Worm (Caenorhabditis elegans) whole organism, mixed stage, embryonic: ENCODE measurements around the gene rps-5.
"Not testable (repeated sequence)": the region's sequence is repeated elsewhere in the genome, so short reads cannot be mapped to it uniquely, and the experiment has no call there.

Source experiments
- M03D4.4 ChIP-seq: sonication (generic microtip); optimal IDR thresholded peaks from 2 replicates; lab custom pipeline; 2017; ENCODE audit warnings: mild to moderate bottlenecking, missing genetic modification characterization, missing compliant biosample characterization
- bed-3 ChIP-seq: fragments of 200-800 bp; sonication (Bioruptor generic); optimal IDR thresholded peaks from 3 replicates; lab custom pipeline; 2018; ENCODE audit warnings: mild to moderate bottlenecking, missing genetic modification characterization, moderate library complexity, missing compliant biosample characterization
- blmp-1 ChIP-seq: fragments of 150-350 bp; optimal IDR thresholded peaks from 2 replicates; lab custom pipeline; 2014; ENCODE audit warnings: missing biosample characterization, missing genetic modification characterization
- ceh-39 ChIP-seq: fragments of 150-350 bp; optimal IDR thresholded peaks from 2 replicates; lab custom pipeline; 2014; ENCODE audit warnings: missing biosample characterization, missing genetic modification characterization
- ceh-43 ChIP-seq: fragments of 200-800 bp; sonication (Bioruptor generic); optimal IDR thresholded peaks from 2 replicates; lab custom pipeline; 2018; ENCODE audit warnings: mild to moderate bottlenecking, missing genetic modification characterization, moderate library complexity, missing compliant biosample characterization
- ceh-83 ChIP-seq: fragments of 200-800 bp; sonication (Bioruptor generic); optimal IDR thresholded peaks from 2 replicates; lab custom pipeline; 2018; ENCODE audit warnings: mild to moderate bottlenecking, missing genetic modification characterization, missing compliant biosample characterization
- ces-1 ChIP-seq: fragments of 150-350 bp; optimal IDR thresholded peaks from 2 replicates; lab custom pipeline; 2014; ENCODE audit warnings: missing biosample characterization, missing genetic modification reagents, missing genetic modification characterization
- cnd-1 ChIP-seq: fragments of 200-800 bp; sonication (Bioruptor generic); optimal IDR thresholded peaks from 2 replicates; lab custom pipeline; 2018; ENCODE audit warnings: mild to moderate bottlenecking, missing genetic modification characterization, missing compliant biosample characterization
- drap-1 ChIP-seq: fragments of 200-800 bp; sonication (Bioruptor generic); optimal IDR thresholded peaks from 3 replicates; lab custom pipeline; 2018; ENCODE audit warnings: mild to moderate bottlenecking, missing genetic modification characterization, missing compliant biosample characterization
- elt-1 ChIP-seq: sonication (generic microtip); optimal IDR thresholded peaks from 2 replicates; lab custom pipeline; 2017; ENCODE audit warnings: missing genetic modification characterization, mild to moderate bottlenecking, missing compliant biosample characterization, antibody characterized with exemption, moderate library complexity, borderline replicate concordance; ENCODE audit not compliant: insufficient read depth
- elt-3 ChIP-seq: fragments of 150-350 bp; optimal IDR thresholded peaks from 2 replicates; lab custom pipeline; 2014; ENCODE audit warnings: missing biosample characterization, missing genetic modification characterization
- flh-1 ChIP-seq: fragments of 200-800 bp; sonication (Bioruptor generic); optimal IDR thresholded peaks from 2 replicates; lab custom pipeline; 2018; ENCODE audit warnings: mild to moderate bottlenecking, missing genetic modification characterization, moderate library complexity, missing compliant biosample characterization
- ham-2 ChIP-seq: fragments of 200-800 bp; sonication (Bioruptor generic); optimal IDR thresholded peaks from 2 replicates; lab custom pipeline; 2018; ENCODE audit warnings: mild to moderate bottlenecking, missing genetic modification characterization, missing compliant biosample characterization
- hlh-1 ChIP-seq: fragments of 150-350 bp; optimal IDR thresholded peaks from 2 replicates; lab custom pipeline; 2014; ENCODE audit warnings: missing biosample characterization, missing genetic modification reagents, missing genetic modification characterization
- lin-13 ChIP-seq: fragments of 150-350 bp; optimal IDR thresholded peaks from 2 replicates; lab custom pipeline; 2014; ENCODE audit warnings: missing biosample characterization, missing genetic modification characterization
- lin-32 ChIP-seq: fragments of 200-800 bp; sonication (Bioruptor generic); optimal IDR thresholded peaks from 2 replicates; lab custom pipeline; 2018; ENCODE audit warnings: mild to moderate bottlenecking, missing genetic modification characterization, missing compliant biosample characterization
- lsy-2 ChIP-seq: fragments of 150-350 bp; optimal IDR thresholded peaks from 2 replicates; lab custom pipeline; 2014; ENCODE audit warnings: missing biosample characterization, missing genetic modification characterization
- mab-5 ChIP-seq: fragments of 150-350 bp; optimal IDR thresholded peaks from 2 replicates; lab custom pipeline; 2014; ENCODE audit warnings: missing biosample characterization, missing genetic modification characterization
- mep-1 ChIP-seq: fragments of 150-350 bp; optimal IDR thresholded peaks from 2 replicates; lab custom pipeline; 2017; ENCODE audit warnings: missing biosample characterization, missing genetic modification reagents, missing genetic modification characterization, inconsistent platforms
- mls-2 ChIP-seq: sonication (generic microtip); optimal IDR thresholded peaks from 2 replicates; lab custom pipeline; 2016; ENCODE audit warnings: mild to moderate bottlenecking, missing genetic modification characterization, moderate library complexity, missing compliant biosample characterization
- nhr-12 ChIP-seq: fragments of 150-350 bp; optimal IDR thresholded peaks from 2 replicates; lab custom pipeline; 2014; ENCODE audit warnings: missing biosample characterization, missing genetic modification characterization
- nhr-2 ChIP-seq: fragments of 150-350 bp; optimal IDR thresholded peaks from 2 replicates; lab custom pipeline; 2014; ENCODE audit warnings: missing biosample characterization, missing genetic modification characterization
- nhr-237 ChIP-seq: fragments of 150-350 bp; optimal IDR thresholded peaks from 2 replicates; lab custom pipeline; 2014; ENCODE audit warnings: missing biosample characterization, missing genetic modification characterization
- nhr-28 ChIP-seq: fragments of 150-350 bp; optimal IDR thresholded peaks from 2 replicates; lab custom pipeline; 2014; ENCODE audit warnings: missing biosample characterization, missing genetic modification characterization
- nhr-76 ChIP-seq: sonication (generic microtip); optimal IDR thresholded peaks from 2 replicates; lab custom pipeline; 2017; ENCODE audit warnings: missing biosample characterization, missing genetic modification characterization
- pha-4 ChIP-seq: fragments of 150-350 bp; optimal IDR thresholded peaks from 2 replicates; lab custom pipeline; 2018; ENCODE audit warnings: missing biosample characterization, missing genetic modification reagents, missing genetic modification characterization
- sem-2 ChIP-seq: fragments of 200-800 bp; sonication (Bioruptor generic); optimal IDR thresholded peaks from 2 replicates; lab custom pipeline; 2018; ENCODE audit warnings: mild to moderate bottlenecking, missing genetic modification characterization, missing compliant biosample characterization
- sptf-1 ChIP-seq: sonication (generic microtip); optimal IDR thresholded peaks from 2 replicates; lab custom pipeline; 2017; ENCODE audit warnings: mild to moderate bottlenecking, missing genetic modification characterization, moderate library complexity, missing compliant biosample characterization
- tbx-8 ChIP-seq: fragments of 200-800 bp; sonication (Bioruptor generic); optimal IDR thresholded peaks from 2 replicates; lab custom pipeline; 2018; ENCODE audit warnings: mild to moderate bottlenecking, missing genetic modification characterization, moderate library complexity, missing compliant biosample characterization
- unc-120 ChIP-seq: sonication (generic microtip); optimal IDR thresholded peaks from 2 replicates; lab custom pipeline; 2017; ENCODE audit warnings: missing genetic modification characterization, missing compliant biosample characterization; ENCODE audit not compliant: poor library complexity, severe bottlenecking
- unc-39 ChIP-seq: fragments of 150-350 bp; optimal IDR thresholded peaks from 2 replicates; lab custom pipeline; 2014; ENCODE audit warnings: missing biosample characterization, missing genetic modification characterization
- unc-62 ChIP-seq: fragments of 150-350 bp; optimal IDR thresholded peaks from 2 replicates; lab custom pipeline; 2014; ENCODE audit warnings: missing biosample characterization, missing genetic modification reagents, missing genetic modification characterization
- zip-8 ChIP-seq: fragments of 150-350 bp; optimal IDR thresholded peaks from 2 replicates; lab custom pipeline; 2014; ENCODE audit warnings: missing biosample characterization, missing genetic modification characterization
- ztf-11 ChIP-seq: fragments of 150-350 bp; optimal IDR thresholded peaks from 2 replicates; lab custom pipeline; 2014; ENCODE audit warnings: missing biosample characterization, missing genetic modification characterization

The rps-5 gene

ce11 chrIV:11154425-11155114 is 43.7 kb upstream of the rps-5 start, which contains the start of gene C08F8.3:
C08F8.3 (plus strand) TSS chrIV:11155044.
- TF ChIP-seq nhr-2 (tag; lab: Kevin White, UChicago); nhr-12; lin-32 (GFP tag; lab: Kevin White, UChicago): not testable (repeated sequence)

ce11 chrIV:11150844-11151243 is 40.0 kb upstream of the rps-5 start, which contains the start of gene C08F8.2:
C08F8.2 (plus strand) TSS chrIV:11150997.
- TF ChIP-seq mls-2 (no peak), mab-5 (tag; lab: Kevin White, UChicago) (no peak), nhr-76 (tag; lab: Kevin White, UChicago) (no peak), hlh-1 (tag; lab: Kevin White, UChicago) (no peak), M03D4.4 (tag; lab: Kevin White, UChicago) (no peak), ham-2 (no peak), nhr-28 (tag; lab: Kevin White, UChicago) (no peak), ceh-43 (no peak), drap-1 (GFP tag; lab: Kevin White, UChicago) (no peak), cnd-1 (tag; lab: Kevin White, UChicago) (no peak), tbx-8 (no peak), lin-13 (tag; lab: Kevin White, UChicago) (no peak)

- TF ChIP-seq zip-8 (tag; lab: Kevin White, UChicago) (no peak), pha-4 (tag; lab: Kevin White, UChicago) (peak; percentile 71), sptf-1 (tag; lab: Kevin White, UChicago) (peak; percentile 74), M03D4.4 (tag; lab: Kevin White, UChicago) (peak; percentile 65), lsy-2 (tag; lab: Kevin White, UChicago) (peak; percentile 97), unc-120 (tag; lab: Kevin White, UChicago) (peak; percentile 69), bed-3 (GFP tag; lab: Kevin White, UChicago) (no peak), unc-39 (tag; lab: Kevin White, UChicago) (no peak), cnd-1 (tag; lab: Kevin White, UChicago) (peak; percentile 25), mls-2 (no peak), blmp-1 (peak; percentile 23), hlh-1 (tag; lab: Kevin White, UChicago) (peak; percentile 57), nhr-28 (tag; lab: Kevin White, UChicago) (no peak), lin-32 (GFP tag; lab: Kevin White, UChicago) (no peak), elt-1 (tag; lab: Kevin White, UChicago) (no peak), tbx-8 (no peak), lin-13 (tag; lab: Kevin White, UChicago) (peak; percentile 79), nhr-2 (tag; lab: Kevin White, UChicago) (peak; percentile 24), elt-3 (no peak), sem-2 (no peak), nhr-12 (no peak), drap-1 (GFP tag; lab: Kevin White, UChicago) (peak; percentile 20), nhr-76 (tag; lab: Kevin White, UChicago) (no peak), ces-1 (GFP tag; lab: Kevin White, UChicago) (peak; percentile 86), mab-5 (tag; lab: Kevin White, UChicago) (no peak), ceh-39 (tag; lab: Kevin White, UChicago) (peak; percentile 29), unc-62 (GFP tag; lab: Kevin White, UChicago) (peak; percentile 58), ztf-11 (no peak), mep-1 (peak; percentile 82), nhr-237 (tag; lab: Kevin White, UChicago) (peak; percentile 88), flh-1 (GFP tag; lab: Kevin White, UChicago) (no peak), ceh-83 (GFP tag; lab: Kevin White, UChicago) (no peak)
- TF ChIP-seq, all 35 proteins: peak for 16
These were observed 38.8 kb upstream of the rps-5 start, which contains the start of the genes F01G4.6 and pfd-1 for ce11 chrIV:11149454-11150163. F01G4.6 (minus strand) TSS chrIV:11149504. pfd-1 (plus strand) TSS chrIV:11150113.
